Worm (Caenorhabditis elegans) whole organism, L3 larva: ENCODE measurements around the gene cutl-26.

Source experiments
- aly-2 ChIP-seq: fragments of 150-350 bp; optimal IDR thresholded peaks from 2 replicates; lab custom pipeline; 2014; ENCODE audit warnings: missing biosample characterization, missing genetic modification characterization
- ama-1 ChIP-seq: fragments of 150-350 bp; optimal IDR thresholded peaks from 2 replicates; lab custom pipeline; 2018
- elt-1 ChIP-seq: fragments of 150-350 bp; optimal IDR thresholded peaks from 2 replicates; lab custom pipeline; 2014; ENCODE audit warnings: missing biosample characterization, missing genetic modification characterization
- nfya-1 ChIP-seq: sonication (generic microtip); optimal IDR thresholded peaks from 2 replicates; lab custom pipeline; 2017; ENCODE audit warnings: missing genetic modification characterization, mild to moderate bottlenecking, missing compliant biosample characterization, antibody characterized with exemption, moderate library complexity; ENCODE audit not compliant: insufficient read depth
- nhr-76 ChIP-seq: fragments of 150-350 bp; sonication (generic microtip); optimal IDR thresholded peaks from 5 replicates; lab custom pipeline; 2014; ENCODE audit warnings: missing biosample characterization, missing genetic modification characterization
- unc-62 ChIP-seq: fragments of 150-350 bp; sonication (generic microtip); optimal IDR thresholded peaks from 4 replicates; lab custom pipeline; 2014; ENCODE audit warnings: missing biosample characterization, missing genetic modification reagents, missing genetic modification characterization

DNA sequence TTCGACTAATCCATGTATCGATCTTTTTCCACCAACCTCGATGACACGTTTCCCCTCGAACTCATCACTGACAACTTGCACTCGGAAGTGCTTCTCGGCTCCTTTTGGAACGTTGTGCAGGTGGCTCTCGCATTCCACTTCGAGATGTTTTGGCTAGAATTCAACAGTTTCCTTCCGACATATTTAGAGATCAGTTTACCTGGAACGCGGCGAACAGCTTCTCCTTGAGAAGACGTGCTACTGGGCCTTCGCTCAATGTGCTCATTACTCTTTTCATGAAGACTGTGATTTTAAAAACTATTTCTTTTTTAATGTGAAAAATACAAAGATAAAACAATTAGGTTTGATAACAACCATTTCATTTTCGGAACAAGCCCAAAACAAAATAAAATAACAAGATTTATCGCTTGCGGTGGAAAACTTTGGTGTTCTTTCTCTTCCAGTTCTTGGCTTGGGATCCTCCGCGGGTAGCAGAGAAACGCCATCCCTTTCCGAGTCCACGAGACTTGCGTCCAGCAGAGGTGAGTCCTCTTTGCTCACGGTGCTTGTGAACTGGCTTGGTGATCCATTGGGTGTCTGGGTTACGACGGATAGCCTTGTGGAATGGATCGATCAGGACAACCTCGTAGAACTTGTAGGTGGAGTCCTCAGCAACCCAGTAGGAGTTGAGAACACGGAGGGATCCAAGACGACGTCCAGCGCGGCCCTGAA, 54.2 kb downstream of the cutl-26 start, which contains the start of gene K11H12.1:
- no peak for TF ChIP-seq elt-1 (tag; lab: Kevin White, UChicago)
- TF ChIP-seq aly-2 (tag; lab: Kevin White, UChicago) = no peak
- TF ChIP-seq unc-62 (GFP tag; lab: Kevin White, UChicago) = no peak
- TF ChIP-seq ama-1 (lab: Kevin White, UChicago) = no peak
- no peak for TF ChIP-seq nfya-1 (tag; lab: Kevin White, UChicago)
- TF ChIP-seq nhr-76 = no peak
